Worm (Caenorhabditis elegans): Measurements from ENCODE around the gene fkh-7.
A peak's percentile ranks its signal among the peaks of the same experiment; 100 is the strongest.

Gene fkh-7

DNA sequence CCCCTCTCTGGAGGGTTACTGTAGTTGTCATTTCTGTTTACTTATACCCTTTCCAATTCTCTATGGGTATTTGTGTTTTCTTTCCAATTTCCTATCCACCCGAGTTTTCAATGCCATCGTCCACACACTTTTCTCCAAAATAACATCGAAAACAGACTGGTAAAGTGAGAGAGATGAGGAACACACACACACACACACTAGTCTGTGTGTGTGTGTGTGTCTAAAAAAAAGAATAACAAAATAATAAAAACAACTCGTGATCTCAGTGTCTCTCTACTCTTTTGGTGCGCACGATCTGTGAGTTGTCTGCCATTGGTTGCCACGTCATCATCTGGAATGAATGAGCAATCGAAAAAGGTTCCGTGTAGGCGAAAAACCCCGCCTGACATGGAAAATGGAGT lies 1.8 kb downstream of the fkh-7 start:
- TF ChIP-seq ztf-23 (GFP tag; IDR thresholded peaks at IDR 0.05) (no peak), tab-1 (GFP tag; IDR thresholded peaks at IDR 0.05) (no peak), ref-1 (GFP tag; conservative IDR thresholded peaks at IDR 0.05) (no peak), ztf-29 (GFP tag; IDR thresholded peaks at IDR 0.05) (no peak), klf-2 (GFP tag; conservative IDR thresholded peaks at IDR 0.05) (no peak), flt-1 (GFP tag; IDR thresholded peaks at IDR 0.05) (no peak), cog-1 (tag; optimal IDR thresholded peaks at IDR 0.05) (no peak), med-1 (GFP tag; optimal IDR thresholded peaks at IDR 0.05; ENCODE audit: insufficient read depth) (no peak), T22C8.4 (GFP tag; IDR thresholded peaks at IDR 0.05) (no peak)

DNA sequence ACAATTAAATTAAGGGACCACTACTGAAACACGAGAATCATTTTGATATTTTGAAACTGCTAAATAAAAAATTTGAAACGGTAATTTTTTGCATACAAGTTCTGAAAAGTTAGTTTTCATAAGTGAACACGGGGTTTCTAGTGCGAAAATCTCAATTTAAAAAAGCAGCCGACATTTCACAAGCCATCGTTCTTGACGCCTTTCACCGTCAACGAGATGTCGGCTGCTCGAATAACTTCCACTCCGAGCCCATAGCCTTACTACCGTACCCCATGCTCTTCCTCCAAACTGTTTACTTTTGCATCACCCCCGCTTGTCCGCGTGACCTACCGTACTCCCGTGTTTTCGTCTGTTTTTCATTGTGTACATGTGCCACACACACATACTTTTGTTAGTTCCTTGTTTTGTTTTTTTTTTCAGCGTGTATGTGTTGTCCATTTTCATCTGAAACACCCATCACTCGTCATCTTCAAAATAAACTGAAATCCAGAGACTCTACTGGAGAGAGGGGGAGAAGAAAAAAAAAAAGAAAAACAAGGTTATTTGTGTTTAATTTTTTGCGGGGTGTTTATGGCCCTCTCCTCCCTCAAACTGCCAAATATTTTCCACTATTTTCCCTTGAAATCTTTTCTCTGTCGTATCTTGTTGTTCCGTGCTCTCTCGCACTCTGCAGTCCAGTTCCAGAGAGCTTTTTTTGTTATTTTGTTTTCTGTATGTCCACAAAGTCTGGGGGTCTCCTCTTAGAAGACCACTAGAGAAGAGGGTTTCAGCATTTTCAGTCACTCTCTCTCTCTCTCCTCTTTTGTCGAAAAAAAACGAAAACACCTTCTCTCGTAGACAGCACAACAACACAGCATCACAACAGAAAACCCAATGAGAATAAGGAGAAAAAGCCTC lies 3.7 kb downstream of the fkh-7 start:
- TF ChIP-seq ztf-23 (GFP tag; IDR thresholded peaks at IDR 0.05) = no peak

DNA sequence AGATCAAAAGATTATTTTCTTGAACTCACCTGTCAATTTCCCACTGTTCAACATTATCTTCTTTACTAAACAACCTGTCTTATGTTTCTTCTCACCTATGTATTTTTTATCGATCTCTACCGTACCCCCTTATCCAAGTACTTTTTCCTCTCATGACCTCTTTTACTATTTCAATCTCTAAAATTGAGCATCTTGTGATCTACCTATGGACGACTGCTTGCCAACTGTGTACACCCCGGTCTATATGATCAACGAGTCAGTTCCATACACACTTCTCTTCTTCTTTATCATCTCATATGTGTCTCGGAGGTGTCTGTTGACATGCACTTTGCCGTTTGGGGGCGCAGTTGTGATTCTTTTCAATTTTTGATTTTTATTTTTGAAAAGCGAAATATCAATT lies 5.6 kb downstream of the fkh-7 start:
- TF ChIP-seq ref-1 (GFP tag; conservative IDR thresholded peaks at IDR 0.05) = no peak
- TF ChIP-seq med-1 (GFP tag; optimal IDR thresholded peaks at IDR 0.05; ENCODE audit: insufficient read depth) = no peak
- no peak for TF ChIP-seq ztf-29 (GFP tag; IDR thresholded peaks at IDR 0.05)
- TF ChIP-seq tab-1 (GFP tag; IDR thresholded peaks at IDR 0.05) = no peak
- TF ChIP-seq T22C8.4 (GFP tag; IDR thresholded peaks at IDR 0.05) = no peak
- TF ChIP-seq ztf-23 (GFP tag; IDR thresholded peaks at IDR 0.05) = no peak
- no peak for TF ChIP-seq klf-2 (GFP tag; conservative IDR thresholded peaks at IDR 0.05)
- TF ChIP-seq cog-1 (tag; optimal IDR thresholded peaks at IDR 0.05) = no peak
- TF ChIP-seq flt-1 (GFP tag; IDR thresholded peaks at IDR 0.05) = no peak

DNA sequence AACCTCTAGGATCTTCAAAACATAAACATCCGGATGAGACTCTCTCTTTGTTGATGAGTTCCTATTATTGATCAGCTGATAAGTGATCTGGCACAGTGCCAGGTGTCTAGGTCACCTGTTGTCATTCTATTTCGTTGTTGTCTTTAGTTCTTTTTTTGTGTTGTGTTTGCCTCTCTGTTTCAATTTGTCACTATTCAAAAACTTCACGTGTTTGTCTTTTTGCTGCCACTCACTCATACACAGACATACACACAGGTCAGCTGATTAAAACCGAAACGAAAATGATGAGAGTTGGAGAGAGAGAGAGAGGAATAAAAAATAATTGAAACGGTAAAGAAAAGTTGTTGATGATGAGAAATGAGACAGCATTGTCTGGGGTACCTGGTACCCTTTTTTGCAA lies 6.7 kb downstream of the fkh-7 start:
- TF ChIP-seq T22C8.4 (GFP tag; IDR thresholded peaks at IDR 0.05) (no peak), med-1 (GFP tag; optimal IDR thresholded peaks at IDR 0.05; ENCODE audit: insufficient read depth) (no peak), cog-1 (tag; optimal IDR thresholded peaks at IDR 0.05) (no peak), ztf-23 (GFP tag; IDR thresholded peaks at IDR 0.05) (no peak), ref-1 (GFP tag; conservative IDR thresholded peaks at IDR 0.05) (no peak), flt-1 (GFP tag; IDR thresholded peaks at IDR 0.05) (no peak), ztf-29 (GFP tag; IDR thresholded peaks at IDR 0.05) (no peak), tab-1 (GFP tag; IDR thresholded peaks at IDR 0.05) (no peak), klf-2 (GFP tag; conservative IDR thresholded peaks at IDR 0.05) (no peak)

DNA sequence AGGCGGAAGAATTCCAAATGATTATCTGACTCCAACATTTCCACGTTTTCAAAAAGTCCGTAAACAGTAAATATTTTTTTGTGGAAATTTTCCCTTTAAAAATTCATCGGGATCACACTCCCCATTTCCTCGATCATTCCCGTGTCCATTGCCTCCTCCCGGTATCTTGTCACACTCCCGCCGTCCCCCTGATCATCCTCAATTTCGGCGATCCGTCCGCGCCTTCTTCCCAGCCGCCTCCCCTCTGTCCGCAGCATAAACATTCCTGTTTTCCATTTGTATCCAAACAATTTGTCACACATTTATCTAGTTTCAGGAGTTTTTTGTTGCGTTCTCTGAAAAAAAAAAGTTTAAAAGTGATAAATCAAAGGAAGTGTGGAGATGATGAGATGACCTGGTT lies 8.5 kb downstream of the fkh-7 start:
- no peak for TF ChIP-seq ref-1 (GFP tag; conservative IDR thresholded peaks at IDR 0.05)
- TF ChIP-seq klf-2 (GFP tag; conservative IDR thresholded peaks at IDR 0.05) = no peak
- no peak for TF ChIP-seq cog-1 (tag; optimal IDR thresholded peaks at IDR 0.05)
- no peak for TF ChIP-seq tab-1 (GFP tag; IDR thresholded peaks at IDR 0.05)
- TF ChIP-seq ztf-23 (GFP tag; IDR thresholded peaks at IDR 0.05) = no peak
- no peak for TF ChIP-seq flt-1 (GFP tag; IDR thresholded peaks at IDR 0.05)
- TF ChIP-seq ztf-29 (GFP tag; IDR thresholded peaks at IDR 0.05) = no peak
- TF ChIP-seq med-1 (GFP tag; optimal IDR thresholded peaks at IDR 0.05; ENCODE audit: insufficient read depth) = no peak
- TF ChIP-seq T22C8.4 (GFP tag; IDR thresholded peaks at IDR 0.05) = no peak

DNA sequence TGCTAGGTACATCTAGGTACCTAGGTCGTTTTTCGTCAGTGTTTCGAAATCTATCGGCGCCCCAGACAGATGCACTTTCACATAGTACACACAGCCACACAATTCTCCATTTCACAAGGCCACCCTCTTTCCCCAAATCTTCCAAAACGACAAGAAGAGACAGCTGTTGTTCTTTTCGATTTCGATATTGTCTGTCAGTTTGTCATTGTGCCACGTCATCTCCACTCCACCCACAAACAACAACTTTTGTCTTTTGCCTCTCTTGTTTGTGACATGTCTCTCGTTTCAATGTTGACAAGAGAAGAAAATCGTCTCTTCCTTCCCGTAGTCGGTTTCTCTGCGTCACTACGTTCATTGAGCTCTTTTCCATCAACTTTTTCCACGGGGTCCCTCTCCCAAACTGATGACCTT lies 9.3 kb downstream of the fkh-7 start:
- TF ChIP-seq cog-1 (tag; optimal IDR thresholded peaks at IDR 0.05) (peak; percentile 31), ztf-29 (GFP tag; IDR thresholded peaks at IDR 0.05) (no peak)

DNA sequence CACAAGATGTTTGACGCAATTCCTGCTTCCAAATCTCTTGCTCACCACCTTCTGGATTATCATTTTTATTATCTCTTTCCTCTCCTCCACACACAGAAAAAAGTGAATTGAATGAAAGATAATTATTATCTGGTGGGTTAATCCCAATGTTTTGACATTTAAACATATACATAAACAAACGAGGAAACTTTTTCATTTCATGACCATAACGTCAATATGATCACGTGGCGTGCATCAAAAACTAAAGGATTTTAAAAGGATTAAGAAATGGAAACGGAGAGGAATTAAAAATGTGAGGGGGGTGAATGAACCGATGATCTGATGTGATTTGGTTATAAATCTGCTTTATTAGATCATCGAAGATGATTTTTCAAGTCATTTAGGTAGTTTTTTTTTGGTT lies 11.1 kb downstream of the fkh-7 start:
- TF ChIP-seq cog-1 (tag; optimal IDR thresholded peaks at IDR 0.05) = no peak
- no peak for TF ChIP-seq ztf-29 (GFP tag; IDR thresholded peaks at IDR 0.05)
- TF ChIP-seq med-1 (GFP tag; optimal IDR thresholded peaks at IDR 0.05; ENCODE audit: insufficient read depth) = no peak
- no peak for TF ChIP-seq ref-1 (GFP tag; conservative IDR thresholded peaks at IDR 0.05)
- TF ChIP-seq klf-2 (GFP tag; conservative IDR thresholded peaks at IDR 0.05) = no peak
- TF ChIP-seq T22C8.4 (GFP tag; IDR thresholded peaks at IDR 0.05) = no peak

DNA sequence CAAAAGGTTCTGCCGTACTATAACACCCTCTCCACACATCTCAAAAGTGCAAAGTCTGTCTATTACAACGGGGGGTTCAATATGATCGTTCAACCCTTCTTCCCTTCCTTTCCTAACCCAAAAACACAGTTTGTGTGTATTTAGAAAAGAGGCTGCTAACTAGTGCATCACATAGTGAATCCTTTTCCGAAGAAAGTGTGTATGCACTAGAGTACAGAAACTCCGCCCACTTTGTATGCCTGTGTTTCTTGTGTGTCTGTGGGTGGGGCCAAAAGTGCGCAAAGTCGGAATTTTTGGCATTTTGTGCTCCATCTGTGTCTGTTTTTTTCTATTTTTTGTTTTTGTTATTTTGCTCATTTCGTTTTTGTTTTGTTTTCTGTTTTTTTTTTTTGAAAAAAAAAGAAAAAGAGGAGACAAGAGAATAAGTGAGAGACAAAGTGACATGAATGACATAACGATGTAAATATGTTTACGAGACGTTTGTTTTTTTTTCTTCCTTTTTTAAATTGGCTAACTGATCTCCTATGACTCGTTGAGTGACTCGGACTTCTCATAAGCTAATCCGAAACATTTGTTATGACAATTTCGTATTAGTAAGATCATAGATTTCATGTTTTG lies 14.1 kb downstream of the fkh-7 start:
- TF ChIP-seq T22C8.4 (GFP tag; IDR thresholded peaks at IDR 0.05) (no peak), ztf-29 (GFP tag; IDR thresholded peaks at IDR 0.05) (no peak), med-1 (GFP tag; optimal IDR thresholded peaks at IDR 0.05; ENCODE audit: insufficient read depth) (no peak), cog-1 (tag; optimal IDR thresholded peaks at IDR 0.05) (no peak), klf-2 (GFP tag; conservative IDR thresholded peaks at IDR 0.05) (no peak), flt-1 (GFP tag; IDR thresholded peaks at IDR 0.05) (no peak), ztf-23 (GFP tag; IDR thresholded peaks at IDR 0.05) (no peak), tab-1 (GFP tag; IDR thresholded peaks at IDR 0.05) (no peak), ref-1 (GFP tag; conservative IDR thresholded peaks at IDR 0.05) (no peak)

DNA sequence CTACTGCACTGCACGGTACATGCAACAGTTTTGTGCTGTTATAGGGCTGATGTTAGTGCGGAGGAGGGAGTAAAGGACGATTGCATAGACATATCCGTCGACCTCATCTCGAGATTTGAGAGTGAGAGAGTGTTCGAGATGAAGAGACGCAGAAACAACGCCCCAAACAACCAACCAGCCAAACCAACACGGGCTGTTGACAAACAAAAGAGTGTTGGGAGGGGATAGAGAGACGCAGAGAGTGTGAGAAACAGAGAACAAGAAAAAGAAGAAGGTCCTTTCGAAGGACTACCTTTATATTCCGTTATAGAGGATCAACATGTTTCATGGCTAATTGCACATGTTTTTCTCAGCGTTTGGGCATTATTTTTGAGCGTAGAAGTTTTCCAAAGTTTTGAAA lies 15.8 kb downstream of the fkh-7 start:
- TF ChIP-seq ztf-23 (GFP tag; IDR thresholded peaks at IDR 0.05) (peak; percentile 54; the same call in 1 of the 2 replicates), ref-1 (GFP tag; conservative IDR thresholded peaks at IDR 0.05) (no peak), cog-1 (tag; optimal IDR thresholded peaks at IDR 0.05) (peak; percentile 87), flt-1 (GFP tag; IDR thresholded peaks at IDR 0.05) (peak; percentile 60; the same call in 1 of the 2 replicates)

DNA sequence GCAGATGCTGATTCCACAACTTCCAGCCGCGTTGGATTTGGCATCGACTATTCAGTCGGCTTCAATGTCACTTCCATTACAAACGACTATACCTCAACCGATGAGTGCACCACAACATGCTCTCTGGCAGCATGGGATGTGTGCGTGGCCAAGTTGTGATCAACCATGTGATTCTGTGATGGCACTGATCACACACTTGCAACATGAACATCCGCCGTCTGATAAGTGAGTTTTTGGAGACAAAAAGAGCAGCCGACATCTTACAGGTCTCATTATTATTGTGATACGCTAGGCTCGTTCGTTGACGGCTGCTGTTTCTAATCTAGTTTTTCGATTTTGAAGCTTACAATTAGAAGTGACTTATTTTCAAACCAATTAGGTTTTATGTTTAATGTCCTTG lies 17.9 kb downstream of the fkh-7 start:
- TF ChIP-seq T22C8.4 (GFP tag; IDR thresholded peaks at IDR 0.05) = no peak
